Fruit fly (Drosophila melanogaster): ENCODE results near the gene sNPF.
A peak's percentile ranks its signal among the peaks of the same experiment; 100 is the strongest.

The sNPF gene

DNA sequence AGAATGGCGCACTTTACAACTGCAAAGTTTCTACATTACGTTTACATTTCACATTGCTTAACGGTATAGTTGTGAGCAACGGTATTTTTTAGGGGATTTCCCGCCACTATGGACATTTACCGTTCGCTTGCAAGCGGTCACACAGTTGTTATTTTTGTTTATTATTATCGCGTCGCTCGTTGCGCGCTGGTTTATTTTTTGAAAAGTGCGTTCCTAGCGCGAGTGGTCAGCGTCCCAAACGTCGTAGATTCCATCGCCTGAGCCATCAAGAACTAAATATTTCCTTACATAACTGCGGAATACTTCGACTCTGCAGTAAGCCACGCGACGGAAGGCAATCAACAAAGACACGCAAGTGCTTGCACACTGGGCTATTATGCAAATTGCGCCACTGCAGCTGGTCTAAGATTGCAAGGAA is 38.5 kb downstream of the sNPF start, which contains the start of gene bwa (continued):
- no peak for TF ChIP-seq dmrt99B (tag; optimal IDR thresholded peaks at IDR 0.05)
- TF ChIP-seq mirr (GFP tag; optimal IDR thresholded peaks at IDR 0.05), result peak; percentile 26
- TF ChIP-seq CG9727 (GFP tag; optimal IDR thresholded peaks at IDR 0.05), result no peak
- TF ChIP-seq unc-4 (GFP tag; IDR thresholded peaks at IDR 0.05; ENCODE audit: partially characterized antibody), result no peak; the same call in 1 of the 2 replicates
- no peak for TF ChIP-seq sug (tag; optimal IDR thresholded peaks at IDR 0.05)
- TF ChIP-seq Drgx (GFP tag; IDR thresholded peaks at IDR 0.05), result no peak
- no peak for TF ChIP-seq ken (GFP tag; IDR thresholded peaks at IDR 0.05)
- no peak for TF ChIP-seq CG14441 (GFP tag; IDR thresholded peaks at IDR 0.05)
- TF ChIP-seq Myb (GFP tag; optimal IDR thresholded peaks at IDR 0.05), result peak; percentile 64
- no peak for TF ChIP-seq CG9609 (GFP tag; optimal IDR thresholded peaks at IDR 0.05)
- TF ChIP-seq CG11695 (GFP tag; IDR thresholded peaks at IDR 0.05), result no peak
- TF ChIP-seq grau (tag; optimal IDR thresholded peaks at IDR 0.05), result no peak
- TF ChIP-seq ranshi (GFP tag; IDR thresholded peaks at IDR 0.05), result no peak; the same call in 1 of the 2 replicates
- TF ChIP-seq otp (GFP tag; IDR thresholded peaks at IDR 0.05), result no peak
- TF ChIP-seq Hsf (GFP tag; optimal IDR thresholded peaks at IDR 0.05), result no peak
- TF ChIP-seq MBD-R2 (GFP tag; IDR thresholded peaks at IDR 0.05), result peak; percentile 51
- peak; percentile 31 for TF ChIP-seq CG2712 (tag; optimal IDR thresholded peaks at IDR 0.05)
- TF ChIP-seq NFAT (GFP tag; IDR thresholded peaks at IDR 0.05), result no peak
- TF ChIP-seq CG30403 (GFP tag; optimal IDR thresholded peaks at IDR 0.05), result no peak
- TF ChIP-seq br (optimal IDR thresholded peaks at IDR 0.05), result no peak
- no peak for TF ChIP-seq CG10979 (tag; optimal IDR thresholded peaks at IDR 0.05)
- TF ChIP-seq rib (GFP tag; IDR thresholded peaks at IDR 0.05), result 0 out of 2 replicates have a peak, but pooled peaks have one; percentile 42
- TF ChIP-seq Atf3 (GFP tag; optimal IDR thresholded peaks at IDR 0.05), result no peak
- no peak for TF ChIP-seq CG12155 (GFP tag; optimal IDR thresholded peaks at IDR 0.05)
- no peak for TF ChIP-seq dan (GFP tag; IDR thresholded peaks at IDR 0.05)
- peak; percentile 25 for TF ChIP-seq CG13296 (GFP tag; optimal IDR thresholded peaks at IDR 0.05)
- TF ChIP-seq gem (tag; optimal IDR thresholded peaks at IDR 0.05), result no peak
- peak; percentile 59 for TF ChIP-seq sens (GFP tag)
- no peak for TF ChIP-seq CG18476 (GFP tag; optimal IDR thresholded peaks at IDR 0.05)
- no peak for TF ChIP-seq CG15696 (tag; optimal IDR thresholded peaks at IDR 0.05)
- TF ChIP-seq vnd (GFP tag; IDR thresholded peaks at IDR 0.05; ENCODE audit: partially characterized antibody), result no peak
- TF ChIP-seq Trl (optimal IDR thresholded peaks at IDR 0.05), result no peak
- TF ChIP-seq Trl (GFP tag; optimal IDR thresholded peaks at IDR 0.05), result no peak
- no peak for TF ChIP-seq oc (tag; optimal IDR thresholded peaks at IDR 0.05)
- no peak for TF ChIP-seq Sin3A (optimal IDR thresholded peaks at IDR 0.05)
- no peak for TF ChIP-seq Sox102F (GFP tag; optimal IDR thresholded peaks at IDR 0.05)
- TF ChIP-seq Med (GFP tag), result peak; percentile 73
- no peak for TF ChIP-seq Usf (GFP tag; optimal IDR thresholded peaks at IDR 0.05)
- no peak for TF ChIP-seq bab2 (GFP tag; optimal IDR thresholded peaks at IDR 0.05)
- no peak for TF ChIP-seq NfI (GFP tag; optimal IDR thresholded peaks at IDR 0.05)
- no peak for TF ChIP-seq CG10654 (GFP tag; optimal IDR thresholded peaks at IDR 0.05)
- TF ChIP-seq az2 (GFP tag; optimal IDR thresholded peaks at IDR 0.05), result no peak
- no peak for TF ChIP-seq Deaf1 (tag; optimal IDR thresholded peaks at IDR 0.05)
- TF ChIP-seq Sry-β (GFP tag; optimal IDR thresholded peaks at IDR 0.05), result no peak
- no peak for TF ChIP-seq Eip74EF (GFP tag; optimal IDR thresholded peaks at IDR 0.05)
- no peak for TF ChIP-seq lilli (GFP tag; optimal IDR thresholded peaks at IDR 0.05)
- no peak for TF ChIP-seq H2.0 (GFP tag; IDR thresholded peaks at IDR 0.05)
- peak; percentile 96 for TF ChIP-seq gfzf (GFP tag; optimal IDR thresholded peaks at IDR 0.05)
- no peak for TF ChIP-seq Spps (tag; optimal IDR thresholded peaks at IDR 0.05)
- TF ChIP-seq CG4617 (GFP tag; optimal IDR thresholded peaks at IDR 0.05; ENCODE audit: borderline replicate concordance), result peak; percentile 13
- TF ChIP-seq CG14710 (tag; optimal IDR thresholded peaks at IDR 0.05), result peak; percentile 28
- TF ChIP-seq da (GFP tag; optimal IDR thresholded peaks at IDR 0.05), result no peak
- peak; percentile 16; the same call in 1 of the 4 replicates for TF ChIP-seq Dll (GFP tag; IDR thresholded peaks at IDR 0.05; ENCODE audit: partially characterized antibody)

Data from whole organism, embryonic.